Worm (Caenorhabditis elegans): ENCODE measurements around the gene T05H4.3.

DNA sequence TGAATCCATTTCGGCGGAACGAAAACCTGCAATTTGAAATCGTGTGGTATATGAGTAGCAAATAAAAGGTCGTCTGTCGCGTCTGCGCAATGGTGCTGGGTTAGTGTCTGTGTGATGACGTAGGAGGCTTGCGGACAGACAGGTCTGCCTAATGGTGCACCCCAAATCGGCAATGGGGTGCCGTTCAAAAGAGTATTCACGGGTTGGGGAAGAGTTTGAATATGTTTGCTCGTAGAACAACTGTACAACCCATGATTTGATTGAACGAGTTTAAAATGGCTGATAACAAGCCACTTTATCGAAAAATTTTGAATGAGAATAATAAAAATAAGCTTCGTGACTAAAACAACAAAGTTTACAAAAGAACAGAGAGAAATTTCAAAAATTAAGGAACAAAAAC is 16.2 kb upstream of the T05H4.3 start, which contains the start of gene T05H4.11:
- TF ChIP-seq nhr-237 (tag; optimal IDR thresholded peaks at IDR 0.05) = no peak
- no peak for TF ChIP-seq unc-62 (GFP tag; optimal IDR thresholded peaks at IDR 0.05)
- TF ChIP-seq pha-4 (tag; optimal IDR thresholded peaks at IDR 0.05) = no peak
- TF ChIP-seq ztf-11 (tag; optimal IDR thresholded peaks at IDR 0.05) = no peak
- no peak for TF ChIP-seq snpc-4 (tag; optimal IDR thresholded peaks at IDR 0.05)
- TF ChIP-seq unc-39 (tag; optimal IDR thresholded peaks at IDR 0.05) = no peak
- no peak for TF ChIP-seq lsy-2 (tag; optimal IDR thresholded peaks at IDR 0.05)
- no peak for TF ChIP-seq lin-13 (tag; optimal IDR thresholded peaks at IDR 0.05)
- no peak for TF ChIP-seq elt-3 (tag; optimal IDR thresholded peaks at IDR 0.05)
- TF ChIP-seq ces-1 (GFP tag; optimal IDR thresholded peaks at IDR 0.05) = no peak
- TF ChIP-seq ceh-43 (GFP tag; optimal IDR thresholded peaks at IDR 0.05) = no peak
- no peak for TF ChIP-seq nhr-12 (tag; optimal IDR thresholded peaks at IDR 0.05)
- TF ChIP-seq flh-1 (GFP tag; optimal IDR thresholded peaks at IDR 0.05) = no peak

Data from whole organism, mixed stage, embryonic.